Worm (Caenorhabditis elegans) whole organism, L4 larva: ENCODE data around the gene Y55F3BR.6.
A peak's percentile ranks its signal among the peaks of the same experiment; 100 is the strongest.

Experiments
- F10B5.3 ChIP-seq: sonication (generic microtip); optimal IDR thresholded peaks from 2 replicates; lab custom pipeline; 2016; ENCODE audit warnings: mild to moderate bottlenecking, missing genetic modification characterization, missing compliant biosample characterization
- F44E2.7 ChIP-seq: fragments of 200-800 bp; sonication (Bioruptor generic); IDR thresholded peaks from 2 replicates; pipeline ENCODE4 v2.1.2; 2022; ENCODE audit warnings: missing genetic modification characterization, missing compliant biosample characterization
- Y105C5A.15 ChIP-seq: fragments of 200-800 bp; sonication (Bioruptor generic); IDR thresholded peaks from 2 replicates; pipeline ENCODE4 v1.3.6; 2022; ENCODE audit warnings: missing genetic modification characterization, missing compliant biosample characterization
- Y48G9A.11 ChIP-seq: fragments of 200-800 bp; sonication (Bioruptor generic); IDR thresholded peaks from 2 replicates; pipeline ENCODE4 v1.3.6; 2022; ENCODE audit warnings: missing genetic modification reagents, missing genetic modification characterization, missing compliant biosample characterization
- ama-1 ChIP-seq: fragments of 150-350 bp; optimal IDR thresholded peaks from 2 replicates; lab custom pipeline; 2014; ENCODE audit warnings: inconsistent platforms, mixed read lengths
- ceh-20 ChIP-seq: fragments of 200-800 bp; sonication (Bioruptor generic); IDR thresholded peaks from 2 replicates; pipeline ENCODE4 v1.3.6; 2022; ENCODE audit warnings: missing genetic modification reagents, missing genetic modification characterization, missing compliant biosample characterization
- ceh-82 ChIP-seq: sonication (generic microtip); optimal IDR thresholded peaks from 2 replicates; lab custom pipeline; 2017; ENCODE audit warnings: missing biosample characterization, missing genetic modification characterization
- ces-1 ChIP-seq: fragments of 150-350 bp; sonication (generic microtip); optimal IDR thresholded peaks from 4 replicates; lab custom pipeline; 2014; ENCODE audit warnings: missing biosample characterization, missing genetic modification reagents, missing genetic modification characterization
- cey-2 ChIP-seq: sonication (generic microtip); optimal IDR thresholded peaks from 3 replicates; lab custom pipeline; 2017; ENCODE audit warnings: missing genetic modification characterization, mild to moderate bottlenecking, missing compliant biosample characterization, antibody characterized with exemption, borderline replicate concordance; ENCODE audit not compliant: insufficient read depth
- ctbp-1 ChIP-seq: fragments of 200-800 bp; sonication (Bioruptor generic); IDR thresholded peaks from 2 replicates; pipeline ENCODE4 v1.3.6; 2022; ENCODE audit warnings: missing genetic modification reagents, missing genetic modification characterization, missing compliant biosample characterization
- daf-12 ChIP-seq: fragments of 150-350 bp; optimal IDR thresholded peaks from 2 replicates; lab custom pipeline; 2014; ENCODE audit warnings: missing biosample characterization, missing genetic modification reagents, missing genetic modification characterization
- daf-16 ChIP-seq, 3 experiments: sonication (generic microtip); optimal IDR thresholded peaks; 2 replicates each; lab custom pipeline; 2016 to 2017; ENCODE audit warnings: missing genetic modification characterization in 3 of 3, missing genetic modification reagents in 3 of 3, mild to moderate bottlenecking in 2 of 3, missing compliant biosample characterization in 2 of 3, missing biosample characterization in 1 of 3, moderate library complexity in 1 of 3
- daf-19 ChIP-seq: fragments of 200-800 bp; sonication (Bioruptor generic); conservative IDR thresholded peaks from 2 replicates; pipeline ENCODE4 v1.3.6; 2022; ENCODE audit warnings: missing genetic modification characterization, missing compliant biosample characterization
- daf-8 ChIP-seq: fragments of 200-800 bp; sonication (Bioruptor generic); IDR thresholded peaks from 2 replicates; pipeline ENCODE4 v1.3.6; 2022; ENCODE audit warnings: missing genetic modification characterization, missing compliant biosample characterization
- fos-1 ChIP-seq: fragments of 150-350 bp; optimal IDR thresholded peaks from 2 replicates; lab custom pipeline; 2014; ENCODE audit warnings: missing biosample characterization, missing genetic modification characterization
- hif-1 ChIP-seq, 2 experiments: sonication (generic microtip); optimal IDR thresholded peaks; 2 replicates each; lab custom pipeline; 2016 to 2017; ENCODE audit warnings: missing compliant biosample characterization in 2 of 2, missing genetic modification characterization in 2 of 2, missing genetic modification reagents in 2 of 2, missing genotype in 2 of 2, mild to moderate bottlenecking in 1 of 2
- hlh-11 ChIP-seq: fragments of 200-800 bp; sonication (Bioruptor generic); optimal IDR thresholded peaks from 2 replicates; lab custom pipeline; 2018; ENCODE audit warnings: mild to moderate bottlenecking, missing genetic modification characterization, missing compliant biosample characterization
- lin-1 ChIP-seq: fragments of 200-800 bp; sonication (Bioruptor generic); IDR thresholded peaks from 2 replicates; pipeline ENCODE4 v1.3.6; 2022; ENCODE audit warnings: missing genetic modification reagents, missing genetic modification characterization, missing compliant biosample characterization
- lin-29 ChIP-seq: fragments of 200-800 bp; sonication (Bioruptor generic); IDR thresholded peaks from 2 replicates; pipeline ENCODE4 v1.3.6; 2022; ENCODE audit warnings: missing genetic modification reagents, missing genetic modification characterization, missing compliant biosample characterization
- lin-38 ChIP-seq: fragments of 200-800 bp; sonication (Bioruptor generic); IDR thresholded peaks from 2 replicates; pipeline ENCODE4 v1.3.6; 2022; ENCODE audit warnings: missing genetic modification reagents, missing genetic modification characterization, missing compliant biosample characterization
- lin-39 ChIP-seq: fragments of 150-350 bp; optimal IDR thresholded peaks from 2 replicates; lab custom pipeline; 2014; ENCODE audit warnings: missing biosample characterization, missing genetic modification reagents, missing genetic modification characterization
- madf-5 ChIP-seq, 2 experiments: fragments of 200-800 bp; sonication (Bioruptor generic); IDR thresholded peaks; 2 replicates each; pipeline ENCODE4 v1.3.6; 2022; ENCODE audit warnings: missing compliant biosample characterization in 2 of 2, missing genetic modification characterization in 2 of 2
- madf-9 ChIP-seq: fragments of 200-800 bp; sonication (Bioruptor generic); conservative IDR thresholded peaks from 2 replicates; pipeline ENCODE4 v1.3.6; 2022; ENCODE audit warnings: missing genetic modification reagents, missing genetic modification characterization, missing compliant biosample characterization
- mep-1 ChIP-seq: fragments of 150-350 bp; sonication (generic microtip); optimal IDR thresholded peaks from 3 replicates; lab custom pipeline; 2014; ENCODE audit warnings: missing biosample characterization, missing genetic modification characterization
- mxl-2 ChIP-seq: fragments of 200-800 bp; sonication (Bioruptor generic); conservative IDR thresholded peaks from 2 replicates; pipeline ENCODE4 v1.3.6; 2022; ENCODE audit warnings: missing genetic modification reagents, missing genetic modification characterization, missing compliant biosample characterization
- nhr-102 ChIP-seq: sonication (generic microtip); optimal IDR thresholded peaks from 2 replicates; lab custom pipeline; 2016; ENCODE audit warnings: mild to moderate bottlenecking, missing genetic modification characterization, moderate library complexity, missing compliant biosample characterization
- nhr-11 ChIP-seq: fragments of 150-350 bp; optimal IDR thresholded peaks from 2 replicates; lab custom pipeline; 2014; ENCODE audit warnings: missing biosample characterization, missing genetic modification characterization
- nhr-111 ChIP-seq: fragments of 200-800 bp; sonication (Bioruptor generic); optimal IDR thresholded peaks from 2 replicates; lab custom pipeline; 2018; ENCODE audit warnings: mild to moderate bottlenecking, missing genetic modification characterization, missing compliant biosample characterization
- nhr-237 ChIP-seq: sonication (generic microtip); optimal IDR thresholded peaks from 2 replicates; lab custom pipeline; 2017; ENCODE audit warnings: missing biosample characterization, missing genetic modification characterization
- nhr-25 ChIP-seq: sonication (generic microtip); optimal IDR thresholded peaks from 2 replicates; lab custom pipeline; 2017; ENCODE audit warnings: missing genetic modification characterization, mild to moderate bottlenecking, missing compliant biosample characterization, antibody characterized with exemption, moderate library complexity, borderline replicate concordance; ENCODE audit not compliant: insufficient read depth
- nhr-28 ChIP-seq: fragments of 150-350 bp; optimal IDR thresholded peaks from 2 replicates; lab custom pipeline; 2014; ENCODE audit warnings: missing biosample characterization, missing genetic modification characterization
- nhr-41 ChIP-seq: fragments of 200-800 bp; sonication (Bioruptor generic); IDR thresholded peaks from 2 replicates; pipeline ENCODE4 v1.3.6; 2022; ENCODE audit warnings: missing genetic modification reagents, missing genetic modification characterization, missing compliant biosample characterization
- nhr-42 ChIP-seq: fragments of 200-800 bp; sonication (Bioruptor generic); IDR thresholded peaks from 2 replicates; pipeline ENCODE4 v1.3.6; 2022; ENCODE audit warnings: missing genetic modification characterization, missing compliant biosample characterization
- nhr-48 ChIP-seq: sonication (generic microtip); optimal IDR thresholded peaks from 2 replicates; lab custom pipeline; 2016; ENCODE audit warnings: mild to moderate bottlenecking, missing genetic modification characterization, missing compliant biosample characterization
- nhr-76 ChIP-seq: fragments of 150-350 bp; optimal IDR thresholded peaks from 2 replicates; lab custom pipeline; 2014; ENCODE audit warnings: missing biosample characterization, missing genetic modification characterization
- pha-4 ChIP-seq, 2 experiments: fragments of 150-350 bp in 1 of 2; fragments of 200-800 bp in 1 of 2; sonication (Bioruptor generic) in 1 of 2; IDR thresholded peaks in 1 of 2; optimal IDR thresholded peaks in 1 of 2; 2 replicates each; pipeline versions ENCODE4 v1.3.6 to Lab custom; 2014 to 2022; ENCODE audit warnings: missing genetic modification characterization in 2 of 2, missing genetic modification reagents in 2 of 2, missing biosample characterization in 1 of 2, missing compliant biosample characterization in 1 of 2
- php-3 ChIP-seq: fragments of 200-800 bp; sonication (Bioruptor generic); IDR thresholded peaks from 2 replicates; pipeline ENCODE4 v1.3.6; 2022; ENCODE audit warnings: missing genetic modification reagents, missing genetic modification characterization, missing compliant biosample characterization
- rbr-2 ChIP-seq: sonication (generic microtip); optimal IDR thresholded peaks from 2 replicates; lab custom pipeline; 2016; ENCODE audit warnings: missing genotype, missing genetic modification characterization, missing compliant biosample characterization
- sdz-12 ChIP-seq: fragments of 200-800 bp; sonication (Bioruptor generic); optimal IDR thresholded peaks from 2 replicates; lab custom pipeline; 2018; ENCODE audit warnings: mild to moderate bottlenecking, missing genetic modification characterization, missing compliant biosample characterization
- set-16 ChIP-seq: fragments of 200-800 bp; sonication (Bioruptor generic); IDR thresholded peaks from 2 replicates; pipeline ENCODE4 v1.3.6; 2022; ENCODE audit warnings: missing genetic modification reagents, missing genetic modification characterization, missing compliant biosample characterization
- spr-3 ChIP-seq: fragments of 200-800 bp; sonication (Bioruptor generic); optimal IDR thresholded peaks from 2 replicates; lab custom pipeline; 2018; ENCODE audit warnings: mild to moderate bottlenecking, missing genetic modification characterization, missing compliant biosample characterization
- tra-1 ChIP-seq: fragments of 200-800 bp; sonication (Bioruptor generic); IDR thresholded peaks from 2 replicates; pipeline ENCODE4 v1.3.6; 2022; ENCODE audit warnings: missing genetic modification reagents, missing genetic modification characterization, missing compliant biosample characterization
- unc-130 ChIP-seq: sonication (generic microtip); optimal IDR thresholded peaks from 2 replicates; lab custom pipeline; 2016; ENCODE audit warnings: missing genetic modification reagents, missing genetic modification characterization, missing compliant biosample characterization
- unc-62 ChIP-seq, 3 experiments: fragments of 150-350 bp in 1 of 3; sonication (generic microtip); optimal IDR thresholded peaks in 2 of 3; peaks in 1 of 3; 1 replicate in 1 of 3; 2 replicates in 2 of 3; lab custom pipeline; 2014 to 2017; ENCODE audit warnings: missing biosample characterization in 3 of 3, missing genetic modification characterization in 3 of 3, missing genetic modification reagents in 3 of 3, missing genotype in 1 of 3
- vab-7 ChIP-seq: fragments of 200-800 bp; sonication (Bioruptor generic); IDR thresholded peaks from 2 replicates; pipeline ENCODE4 v1.3.6; 2022; ENCODE audit warnings: missing genetic modification reagents, missing genetic modification characterization, missing compliant biosample characterization
- zfp-2 ChIP-seq: sonication (generic microtip); optimal IDR thresholded peaks from 2 replicates; lab custom pipeline; 2016; ENCODE audit warnings: mild to moderate bottlenecking, missing genetic modification characterization, missing compliant biosample characterization
- zip-11 ChIP-seq: fragments of 200-800 bp; sonication (Bioruptor generic); IDR thresholded peaks from 2 replicates; pipeline ENCODE4 v1.3.6; 2022; ENCODE audit warnings: missing genetic modification characterization, missing compliant biosample characterization
- ztf-7 ChIP-seq: fragments of 150-350 bp; optimal IDR thresholded peaks from 2 replicates; lab custom pipeline; 2014; ENCODE audit warnings: missing biosample characterization, missing genetic modification characterization

Y55F3BR.6 gene

ce11 chrIV:866828-867270 lies 24.9 kb upstream of the Y55F3BR.6 start (continued):
- peak; percentile 73 for TF ChIP-seq ctbp-1 (GFP tag; lab: Robert Waterston, UW)
- no peak for TF ChIP-seq sdz-12
- no peak for TF ChIP-seq cey-2 (tag; lab: Kevin White, UChicago)
- no peak for TF ChIP-seq daf-19 (GFP tag; lab: Robert Waterston, UW)
- peak; percentile 99 for TF ChIP-seq ama-1 (lab: Kevin White, UChicago)
- 0 out of 2 replicates have a peak, but pooled peaks have one; percentile 38 for TF ChIP-seq tra-1 (GFP tag; lab: Robert Waterston, UW)
- no peak for TF ChIP-seq ztf-7 (tag; lab: Kevin White, UChicago)
- TF ChIP-seq pha-4 (GFP tag; IDR thresholded peaks at IDR 0.05; lab: Robert Waterston, UW) = peak; percentile 54; the same call in 1 of the 2 replicates
- TF ChIP-seq pha-4 (tag; optimal IDR thresholded peaks at IDR 0.05; lab: Kevin White, UChicago) = no peak
- no peak for TF ChIP-seq nhr-11 (tag; lab: Kevin White, UChicago)
- peak; percentile 79 for TF ChIP-seq spr-3 (GFP tag; lab: Kevin White, UChicago)
- no peak for TF ChIP-seq zip-11 (GFP tag; lab: Robert Waterston, UW)
- no peak for TF ChIP-seq F44E2.7 (GFP tag; lab: Robert Waterston, UW)
- TF ChIP-seq hlh-11 (tag; lab: Kevin White, UChicago) = peak; percentile 80
- TF ChIP-seq daf-12 = no peak
- TF ChIP-seq set-16 = peak; percentile 60; the same call in 1 of the 2 replicates
- no peak for TF ChIP-seq lin-29 (GFP tag; lab: Robert Waterston, UW)
- peak; percentile 49; the same call in 1 of the 2 replicates for TF ChIP-seq php-3
- no peak for TF ChIP-seq nhr-237 (tag; lab: Kevin White, UChicago)
- TF ChIP-seq nhr-41 (GFP tag; lab: Robert Waterston, UW) = no peak
- no peak for TF ChIP-seq ces-1 (GFP tag; lab: Kevin White, UChicago)
- peak; percentile 59 for TF ChIP-seq nhr-42 (GFP tag; lab: Robert Waterston, UW)
- TF ChIP-seq daf-16 (GFP tag; optimal IDR thresholded peaks at IDR 0.05; lab: Kevin White, UChicago) = peak; percentile 48 to 51
- peak; percentile 84 for TF ChIP-seq daf-16 (tag; optimal IDR thresholded peaks at IDR 0.05; lab: Kevin White, UChicago)
- TF ChIP-seq nhr-28 (tag; lab: Kevin White, UChicago) = peak; percentile 45
- no peak; the same call in 1 of the 2 replicates for TF ChIP-seq madf-9 (GFP tag; lab: Robert Waterston, UW)
- TF ChIP-seq Y48G9A.11 (GFP tag; lab: Robert Waterston, UW) = peak; percentile 87
- TF ChIP-seq lin-38 = peak; percentile 86
- no peak for TF ChIP-seq nhr-111
- TF ChIP-seq nhr-25 (tag; lab: Kevin White, UChicago) = peak; percentile 40
- peak; percentile 50; the same call in 1 of the 2 replicates for TF ChIP-seq lin-1 (GFP tag; lab: Robert Waterston, UW)
- TF ChIP-seq unc-62 (GFP tag; optimal IDR thresholded peaks at IDR 0.05 in 1 of 2; lab: Kevin White, UChicago) = peak in 1 of 2 experiments; percentile 99
- no peak for TF ChIP-seq unc-62 (tag; optimal IDR thresholded peaks at IDR 0.05; lab: Kevin White, UChicago)
- no peak for TF ChIP-seq fos-1 (tag; lab: Kevin White, UChicago)
- TF ChIP-seq vab-7 (GFP tag; lab: Robert Waterston, UW) = peak; percentile 70
- TF ChIP-seq Y105C5A.15 = no peak
- TF ChIP-seq daf-8 (GFP tag; lab: Robert Waterston, UW) = no peak
- TF ChIP-seq F10B5.3 = peak; percentile 39
- no peak for TF ChIP-seq madf-5 (GFP tag; IDR thresholded peaks at IDR 0.05; lab: Robert Waterston, UW)
- no peak for TF ChIP-seq lin-39 (tag; lab: Kevin White, UChicago)
- peak; percentile 16 for TF ChIP-seq ceh-82 (tag; lab: Kevin White, UChicago)
- no peak for TF ChIP-seq mxl-2 (GFP tag; lab: Robert Waterston, UW)
- peak; percentile 69 for TF ChIP-seq rbr-2 (tag; lab: Kevin White, UChicago)
- TF ChIP-seq hif-1 (tag; optimal IDR thresholded peaks at IDR 0.05; lab: Kevin White, UChicago) = peak in 1 of 2 experiments; percentile 42
- TF ChIP-seq nhr-102 (tag; lab: Kevin White, UChicago) = peak; percentile 80
- 0 out of 2 replicates have a peak, but pooled peaks have one; percentile 23 for TF ChIP-seq ceh-20 (GFP tag; lab: Robert Waterston, UW)
- no peak for TF ChIP-seq zfp-2 (tag; lab: Kevin White, UChicago)
- peak; percentile 95 for TF ChIP-seq unc-130
- TF ChIP-seq nhr-76 = no peak
- peak; percentile 65 for TF ChIP-seq nhr-48 (tag; lab: Kevin White, UChicago)
- TF ChIP-seq mep-1 = peak; percentile 93
